Worm (Caenorhabditis elegans): Measurements from ENCODE around the gene C50F4.6.

DNA sequence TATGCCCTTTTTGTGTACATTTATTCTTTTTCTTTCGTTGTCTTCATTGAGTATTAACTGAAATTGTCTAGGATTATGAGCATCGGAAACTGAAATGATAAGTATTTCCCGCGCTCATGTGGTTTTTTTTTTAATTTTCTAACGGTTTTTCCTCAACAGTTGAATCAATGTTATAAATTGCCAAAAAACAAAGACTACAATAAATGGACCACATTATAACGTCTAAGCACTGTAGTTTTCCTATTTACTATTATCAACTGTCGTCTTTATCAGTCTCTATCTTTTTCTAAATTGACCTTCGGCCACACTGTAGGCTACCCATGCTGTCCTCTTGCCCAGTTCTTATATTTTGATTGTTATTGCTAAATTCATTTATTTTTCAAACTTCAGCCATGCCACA lies 38.1 kb upstream of the C50F4.6 start, which contains the start of gene acs-14:
- TF ChIP-seq tbx-2 (tag; optimal IDR thresholded peaks at IDR 0.05) (no peak), pqm-1 (tag; optimal IDR thresholded peaks at IDR 0.05) (no peak), pha-2 (tag; optimal IDR thresholded peaks at IDR 0.05) (no peak), syd-9 (tag; optimal IDR thresholded peaks at IDR 0.05) (no peak), fax-1 (tag; optimal IDR thresholded peaks at IDR 0.05) (no peak), ceh-45 (GFP tag; IDR thresholded peaks at IDR 0.05) (no peak), pat-9 (tag; optimal IDR thresholded peaks at IDR 0.05) (no peak)

All from whole organism, late embryonic.